Worm (Caenorhabditis elegans) whole organism, midembryonic: Measurements from ENCODE around the gene pqn-54.
A peak's percentile ranks its signal among the peaks of the same experiment; 100 is the strongest.

Source experiments
- T22C8.4 ChIP-seq: fragments of 200-800 bp; sonication (Bioruptor generic); IDR thresholded peaks from 2 replicates; pipeline ENCODE4 v1.3.6; 2022; ENCODE audit warnings: missing genetic modification characterization, missing compliant biosample characterization
- cog-1 ChIP-seq: sonication (generic microtip); optimal IDR thresholded peaks from 2 replicates; lab custom pipeline; 2016; ENCODE audit warnings: missing genetic modification characterization, missing compliant biosample characterization
- flt-1 ChIP-seq: fragments of 200-800 bp; sonication (Bioruptor generic); IDR thresholded peaks from 2 replicates; pipeline ENCODE4 v1.3.6; 2022; ENCODE audit warnings: missing genetic modification characterization, missing compliant biosample characterization
- klf-2 ChIP-seq: fragments of 200-800 bp; sonication (Bioruptor generic); conservative IDR thresholded peaks from 2 replicates; pipeline ENCODE4 v1.3.6; 2022; ENCODE audit warnings: missing genetic modification reagents, missing genetic modification characterization, missing compliant biosample characterization
- med-1 ChIP-seq: sonication (generic microtip); optimal IDR thresholded peaks from 2 replicates; lab custom pipeline; 2017; ENCODE audit warnings: missing genetic modification characterization, mild to moderate bottlenecking, missing compliant biosample characterization, antibody characterized with exemption, missing genetic modification reagents; ENCODE audit not compliant: insufficient read depth
- ref-1 ChIP-seq: fragments of 200-800 bp; sonication (Bioruptor generic); conservative IDR thresholded peaks from 2 replicates; pipeline ENCODE4 v1.3.6; 2022; ENCODE audit warnings: missing genetic modification reagents, missing genetic modification characterization, missing compliant biosample characterization
- tab-1 ChIP-seq: fragments of 200-800 bp; sonication (Bioruptor generic); IDR thresholded peaks from 2 replicates; pipeline ENCODE4 v1.3.6; 2022; ENCODE audit warnings: missing genetic modification characterization, missing compliant biosample characterization
- ztf-23 ChIP-seq: fragments of 200-800 bp; sonication (Bioruptor generic); IDR thresholded peaks from 2 replicates; pipeline ENCODE4 v1.3.6; 2022; ENCODE audit warnings: missing genetic modification reagents, missing genetic modification characterization, missing compliant biosample characterization
- ztf-29 ChIP-seq: fragments of 200-800 bp; sonication (Bioruptor generic); IDR thresholded peaks from 2 replicates; pipeline ENCODE4 v1.3.6; 2022; ENCODE audit warnings: missing genetic modification reagents, missing genetic modification characterization, missing compliant biosample characterization

- TF ChIP-seq flt-1 (0 out of 2 replicates have a peak, but pooled peaks have one; percentile 57), T22C8.4 (no peak), med-1 (GFP tag; lab: Kevin White, UChicago) (no peak), ztf-29 (GFP tag; lab: Robert Waterston, UW) (no peak; the same call in 1 of the 2 replicates), tab-1 (GFP tag; lab: Robert Waterston, UW) (peak; percentile 46; the same call in 1 of the 2 replicates), klf-2 (GFP tag; lab: Robert Waterston, UW) (no peak), ztf-23 (GFP tag; lab: Robert Waterston, UW) (no peak; the same call in 1 of the 2 replicates), cog-1 (tag; lab: Kevin White, UChicago) (no peak), ref-1 (GFP tag; lab: Robert Waterston, UW) (no peak)
Measured at ce11 chrV:1474486-1475125, 9.8 kb downstream of the pqn-54 start, which contains the start of the genes F53E2.2 and unc-60.
